Fruit fly (Drosophila melanogaster) whole organism, embryonic: ENCODE measurements around the gene srp.

Experiments
- Adf1 ChIP-seq: fragments of 200-800 bp; sonication (Bioruptor generic); IDR thresholded peaks from 2 replicates; pipeline ENCODE4 v1.3.6; 2022; ENCODE audit warnings: missing biosample characterization, missing genetic modification characterization
- CG11085 ChIP-seq: fragments of 200-800 bp; sonication (Bioruptor generic); IDR thresholded peaks from 2 replicates; pipeline ENCODE4 v1.3.6; 2022; ENCODE audit warnings: missing biosample characterization, missing genetic modification characterization
- CG14441 ChIP-seq: fragments of 200-800 bp; sonication (Bioruptor generic); IDR thresholded peaks from 2 replicates; pipeline ENCODE4 v1.3.6; 2022; ENCODE audit warnings: missing biosample characterization, missing genetic modification characterization
- CG1603 ChIP-seq: fragments of 200-800 bp; sonication (Bioruptor generic); optimal IDR thresholded peaks from 2 replicates; lab custom pipeline; 2019; ENCODE audit warnings: missing biosample characterization, mild to moderate bottlenecking, missing genetic modification characterization, moderate library complexity
- CG2120 ChIP-seq: fragments of 200-800 bp; sonication (Bioruptor generic); optimal IDR thresholded peaks from 3 replicates; lab custom pipeline; 2016; ENCODE audit warnings: missing biosample characterization, missing genetic modification characterization
- CG30020 ChIP-seq: fragments of 200-800 bp; optimal IDR thresholded peaks from 2 replicates; lab custom pipeline; 2019; ENCODE audit warnings: missing biosample characterization, mild to moderate bottlenecking, missing genetic modification characterization, moderate library complexity
- CG31224 ChIP-seq: fragments of 200-800 bp; sonication (Bioruptor generic); IDR thresholded peaks from 2 replicates; pipeline ENCODE4 v1.3.6; 2022; ENCODE audit warnings: missing biosample characterization, missing genetic modification characterization
- CG31441 ChIP-seq: fragments of 200-800 bp; sonication (Bioruptor generic); IDR thresholded peaks from 2 replicates; pipeline ENCODE4 v1.3.6; 2022; ENCODE audit warnings: missing biosample characterization, missing genetic modification characterization
- CG3407 ChIP-seq: fragments of 200-800 bp; sonication (Bioruptor generic); optimal IDR thresholded peaks from 2 replicates; lab custom pipeline; 2018; ENCODE audit warnings: missing biosample characterization, mild to moderate bottlenecking, missing genetic modification characterization
- CG43689 ChIP-seq: fragments of 200-800 bp; sonication (Bioruptor generic); IDR thresholded peaks from 2 replicates; pipeline ENCODE4 v1.3.6; 2022; ENCODE audit warnings: missing biosample characterization, missing genetic modification characterization
- CG4617 ChIP-seq: fragments of 200-800 bp; sonication (Bioruptor generic); optimal IDR thresholded peaks from 3 replicates; lab custom pipeline; 2016; ENCODE audit warnings: missing biosample characterization, missing genetic modification characterization, borderline replicate concordance
- CG7963 ChIP-seq: fragments of 200-800 bp; sonication (Bioruptor generic); IDR thresholded peaks from 3 replicates; pipeline ENCODE4 v1.3.6; 2022; ENCODE audit warnings: missing biosample characterization, missing genetic modification characterization; ENCODE audit not compliant: partially characterized antibody
- CG8290 ChIP-seq, 3 experiments: fragments of 200-800 bp; sonication (Bioruptor generic); optimal IDR thresholded peaks; 2 replicates each; lab custom pipeline; 2016 to 2019; ENCODE audit warnings: missing biosample characterization in 3 of 3, missing genetic modification characterization in 3 of 3, mild to moderate bottlenecking in 2 of 3, moderate library complexity in 1 of 3
- CG8359 ChIP-seq: fragments of 200-800 bp; sonication (Bioruptor generic); optimal IDR thresholded peaks from 2 replicates; lab custom pipeline; 2017; ENCODE audit warnings: missing biosample characterization, mild to moderate bottlenecking, missing genetic modification characterization, borderline replicate concordance
- CG9609 ChIP-seq: fragments of 200-800 bp; sonication (Bioruptor generic); optimal IDR thresholded peaks from 3 replicates; lab custom pipeline; 2016; ENCODE audit warnings: missing biosample characterization, missing genetic modification characterization
- D19B ChIP-seq: fragments of 200-800 bp; sonication (Bioruptor generic); optimal IDR thresholded peaks from 2 replicates; lab custom pipeline; 2017; ENCODE audit warnings: missing biosample characterization, mild to moderate bottlenecking, missing genetic modification characterization
- Dp ChIP-seq: fragments of 200-800 bp; sonication (Bioruptor generic); optimal IDR thresholded peaks from 2 replicates; lab custom pipeline; 2018; ENCODE audit warnings: missing biosample characterization, mild to moderate bottlenecking, missing genetic modification characterization, moderate library complexity
- Eip74EF ChIP-seq, 2 experiments: fragments of 200-800 bp in 1 of 2; fragments of >200 bp in 1 of 2; sonication (Bioruptor generic) in 1 of 2; optimal IDR thresholded peaks; 2 replicates each; lab custom pipeline; 2017 to 2019; ENCODE audit warnings: missing biosample characterization in 2 of 2, missing genetic modification characterization in 2 of 2, mild to moderate bottlenecking in 1 of 2, moderate library complexity in 1 of 2
- Elba2 ChIP-seq: fragments of 200-800 bp; sonication (Bioruptor generic); optimal IDR thresholded peaks from 3 replicates; lab custom pipeline; 2016; ENCODE audit warnings: missing biosample characterization, missing genetic modification characterization
- Fer3 ChIP-seq: fragments of 200-800 bp; sonication (Bioruptor generic); optimal IDR thresholded peaks from 2 replicates; lab custom pipeline; 2018; ENCODE audit warnings: missing biosample characterization, mild to moderate bottlenecking, missing genetic modification characterization, moderate library complexity
- HLH3B ChIP-seq: fragments of 200-800 bp; sonication (Bioruptor generic); IDR thresholded peaks from 2 replicates; pipeline ENCODE4 v1.3.6; 2022; ENCODE audit warnings: missing biosample characterization, missing genetic modification characterization
- HmgZ ChIP-seq: fragments of 200-800 bp; sonication (Bioruptor generic); optimal IDR thresholded peaks from 2 replicates; lab custom pipeline; 2018; ENCODE audit warnings: missing biosample characterization, mild to moderate bottlenecking, missing genetic modification characterization
- Hr78 ChIP-seq, 2 experiments: fragments of 200-800 bp in 1 of 2; fragments of >200 bp in 1 of 2; sonication (Bioruptor generic) in 1 of 2; optimal IDR thresholded peaks; 2 replicates each; lab custom pipeline; 2017 to 2019; ENCODE audit warnings: missing biosample characterization in 2 of 2, missing genetic modification characterization in 2 of 2, mild to moderate bottlenecking in 1 of 2, moderate library complexity in 1 of 2
- MBD-R2 ChIP-seq: fragments of 200-800 bp; sonication (Bioruptor generic); IDR thresholded peaks from 2 replicates; pipeline ENCODE4 v1.3.6; 2022; ENCODE audit warnings: missing biosample characterization, missing genetic modification characterization
- Nf-YB ChIP-seq: fragments of 200-800 bp; sonication (Bioruptor generic); optimal IDR thresholded peaks from 3 replicates; lab custom pipeline; 2019; ENCODE audit warnings: missing biosample characterization, mild to moderate bottlenecking, missing genetic modification characterization, moderate library complexity
- Nf-YC ChIP-seq: fragments of 200-800 bp; optimal IDR thresholded peaks from 3 replicates; lab custom pipeline; 2019; ENCODE audit warnings: missing biosample characterization, mild to moderate bottlenecking, missing genetic modification characterization, moderate library complexity
- PHDP ChIP-seq: fragments of 200-800 bp; sonication (Bioruptor generic); optimal IDR thresholded peaks from 3 replicates; lab custom pipeline; 2018; ENCODE audit warnings: missing biosample characterization, mild to moderate bottlenecking, missing genetic modification characterization, moderate library complexity
- Scr ChIP-seq: fragments of 200-800 bp; sonication (Bioruptor generic); IDR thresholded peaks from 2 replicates; pipeline ENCODE4 v1.3.6; 2022; ENCODE audit warnings: missing biosample characterization, missing genetic modification characterization; ENCODE audit not compliant: partially characterized antibody
- Sox100B ChIP-seq: fragments of 200-800 bp; sonication (Bioruptor generic); optimal IDR thresholded peaks from 3 replicates; lab custom pipeline; 2018; ENCODE audit warnings: missing biosample characterization, mild to moderate bottlenecking, missing genetic modification characterization
- Stat92E ChIP-seq, 3 experiments: fragments of >200 bp in 2 of 3; fragments of 200-800 bp in 1 of 3; sonication (Bioruptor generic) in 1 of 3; optimal IDR thresholded peaks; 2 replicates each; lab custom pipeline; 2017 to 2019; ENCODE audit warnings: missing biosample characterization in 3 of 3, missing genetic modification characterization in 3 of 3, mild to moderate bottlenecking in 1 of 3, moderate library complexity in 1 of 3
- al ChIP-seq: fragments of 200-800 bp; sonication (Bioruptor generic); IDR thresholded peaks from 2 replicates; pipeline ENCODE4 v1.3.6; 2022; ENCODE audit warnings: missing biosample characterization, missing genetic modification characterization
- bigmax ChIP-seq: fragments of 200-800 bp; sonication (Bioruptor generic); optimal IDR thresholded peaks from 2 replicates; lab custom pipeline; 2018; ENCODE audit warnings: missing biosample characterization, mild to moderate bottlenecking, missing genetic modification characterization
- cad ChIP-seq: fragments of >200 bp; optimal IDR thresholded peaks from 2 replicates; lab custom pipeline; 2017; ENCODE audit warnings: missing biosample characterization, missing genetic modification characterization
- cas ChIP-seq: fragments of 200-800 bp; sonication (Bioruptor generic); IDR thresholded peaks from 2 replicates; pipeline ENCODE4 v1.3.6; 2022; ENCODE audit warnings: missing biosample characterization, missing genetic modification characterization
- chn ChIP-seq: fragments of 200-800 bp; sonication (Bioruptor generic); optimal IDR thresholded peaks from 2 replicates; lab custom pipeline; 2016; ENCODE audit warnings: missing biosample characterization, missing genetic modification characterization
- gcm ChIP-seq: fragments of 200-800 bp; sonication (Bioruptor generic); optimal IDR thresholded peaks from 2 replicates; lab custom pipeline; 2019; ENCODE audit warnings: missing biosample characterization, mild to moderate bottlenecking, missing genetic modification characterization, moderate library complexity
- grn ChIP-seq: fragments of 200-800 bp; sonication (Bioruptor generic); optimal IDR thresholded peaks from 3 replicates; lab custom pipeline; 2017; ENCODE audit warnings: missing biosample characterization, missing genetic modification characterization
- lola ChIP-seq, 3 experiments: fragments of >200 bp in 2 of 3; fragments of 200-800 bp in 1 of 3; sonication (Bioruptor generic) in 1 of 3; optimal IDR thresholded peaks; 2 replicates each; lab custom pipeline; 2017 to 2019; ENCODE audit warnings: missing biosample characterization in 3 of 3, missing genetic modification characterization in 3 of 3, mild to moderate bottlenecking in 1 of 3, moderate library complexity in 1 of 3
- mld ChIP-seq: fragments of 200-800 bp; sonication (Bioruptor generic); IDR thresholded peaks from 3 replicates; pipeline ENCODE4 v1.3.6; 2022; ENCODE audit warnings: missing biosample characterization, missing genetic modification characterization; ENCODE audit not compliant: partially characterized antibody
- pita ChIP-seq: fragments of 200-800 bp; sonication (Bioruptor generic); optimal IDR thresholded peaks from 2 replicates; lab custom pipeline; 2017; ENCODE audit warnings: missing biosample characterization, mild to moderate bottlenecking, missing genetic modification characterization
- pzg ChIP-seq: fragments of 200-800 bp; sonication (Bioruptor generic); optimal IDR thresholded peaks from 3 replicates; lab custom pipeline; 2018; ENCODE audit warnings: missing biosample characterization, mild to moderate bottlenecking, missing genetic modification characterization, moderate library complexity
- repo ChIP-seq: fragments of 200-800 bp; sonication (Bioruptor generic); optimal IDR thresholded peaks from 2 replicates; lab custom pipeline; 2016; ENCODE audit warnings: missing biosample characterization, missing genetic modification characterization
- rib ChIP-seq: fragments of 200-800 bp; sonication (Bioruptor generic); IDR thresholded peaks from 2 replicates; pipeline ENCODE4 v1.3.6; 2022; ENCODE audit warnings: missing biosample characterization, missing genetic modification characterization
- sim ChIP-seq: fragments of 200-800 bp; sonication (Bioruptor generic); IDR thresholded peaks from 2 replicates; pipeline ENCODE4 v1.3.6; 2022; ENCODE audit warnings: missing biosample characterization, missing genetic modification characterization
- tin ChIP-seq: fragments of 200-800 bp; sonication (Bioruptor generic); optimal IDR thresholded peaks from 3 replicates; lab custom pipeline; 2016; ENCODE audit warnings: missing biosample characterization, missing genetic modification characterization
- usp ChIP-seq: fragments of >200 bp; optimal IDR thresholded peaks from 2 replicates; lab custom pipeline; 2017; ENCODE audit warnings: missing biosample characterization, missing genetic modification characterization
- wdn ChIP-seq: fragments of 200-800 bp; sonication (Bioruptor generic); IDR thresholded peaks from 2 replicates; pipeline ENCODE4 v1.3.6; 2022; ENCODE audit warnings: missing biosample characterization, missing genetic modification characterization
- wek ChIP-seq: fragments of 200-800 bp; sonication (Bioruptor generic); optimal IDR thresholded peaks from 3 replicates; lab custom pipeline; 2018; ENCODE audit warnings: missing biosample characterization, mild to moderate bottlenecking, missing genetic modification characterization, moderate library complexity
- zfh2 ChIP-seq: fragments of 200-800 bp; sonication (Bioruptor generic); optimal IDR thresholded peaks from 2 replicates; lab custom pipeline; 2016; ENCODE audit warnings: missing biosample characterization, missing genetic modification characterization

Gene srp

dm6 chr3R:15963690-15964281, 22.2 kb upstream of the srp start, which contains the start of the genes CG4287 and CG5516 (continued):
- TF ChIP-seq Hr78 (GFP tag; optimal IDR thresholded peaks at IDR 0.05; lab: Kevin White, UChicago), result no peak
- no peak for TF ChIP-seq HLH3B (GFP tag; lab: Robert Waterston, UW)
- peak; percentile 48 for TF ChIP-seq pzg (GFP tag; lab: Kevin White, UChicago)
- TF ChIP-seq wdn (GFP tag; lab: Robert Waterston, UW), result no peak
- peak; percentile 87 for TF ChIP-seq MBD-R2 (GFP tag; lab: Robert Waterston, UW)
- TF ChIP-seq bigmax (GFP tag; lab: Kevin White, UChicago), result peak; percentile 73
- TF ChIP-seq Elba2, result no peak
- TF ChIP-seq zfh2 (GFP tag; lab: Kevin White, UChicago), result peak; percentile 39
- TF ChIP-seq Fer3 (tag; lab: Kevin White, UChicago), result no peak
- TF ChIP-seq CG9609 (GFP tag; lab: Kevin White, UChicago), result peak; percentile 8
- no peak for TF ChIP-seq tin (GFP tag; lab: Kevin White, UChicago)
- no peak for TF ChIP-seq CG8290 (GFP tag; optimal IDR thresholded peaks at IDR 0.05; lab: Kevin White, UChicago)
- TF ChIP-seq CG8290 (tag; optimal IDR thresholded peaks at IDR 0.05; lab: Kevin White, UChicago), result no peak
- peak; percentile 98 for TF ChIP-seq wek (GFP tag; lab: Kevin White, UChicago)
- peak; percentile 63 for TF ChIP-seq CG2120 (GFP tag; lab: Kevin White, UChicago)
- no peak for TF ChIP-seq Nf-YB (GFP tag; lab: Kevin White, UChicago)
- TF ChIP-seq Eip74EF (GFP tag; optimal IDR thresholded peaks at IDR 0.05; lab: Kevin White, UChicago), result no peak
- no peak for TF ChIP-seq usp
- TF ChIP-seq Sox100B (GFP tag; lab: Kevin White, UChicago), result no peak
- no peak for TF ChIP-seq CG3407 (GFP tag; lab: Kevin White, UChicago)
- TF ChIP-seq D19B (GFP tag; lab: Kevin White, UChicago), result no peak
- peak; percentile 74 for TF ChIP-seq CG4617 (GFP tag; lab: Kevin White, UChicago)
- no peak for TF ChIP-seq CG8359 (GFP tag; lab: Kevin White, UChicago)
- no peak for TF ChIP-seq PHDP (tag; lab: Kevin White, UChicago)
- no peak for TF ChIP-seq CG31224 (GFP tag; lab: Robert Waterston, UW)
- no peak for TF ChIP-seq repo (GFP tag; lab: Kevin White, UChicago)
- no peak for TF ChIP-seq grn (GFP tag; lab: Kevin White, UChicago)
- TF ChIP-seq Nf-YC (tag; lab: Kevin White, UChicago), result no peak
- peak; percentile 25 for TF ChIP-seq HmgZ
- no peak for TF ChIP-seq CG43689 (GFP tag; lab: Robert Waterston, UW)
- no peak for TF ChIP-seq cas (GFP tag; lab: Robert Waterston, UW)
- TF ChIP-seq al (GFP tag; lab: Robert Waterston, UW), result no peak; the same call in 1 of the 2 replicates
- TF ChIP-seq lola (GFP tag; optimal IDR thresholded peaks at IDR 0.05; lab: Kevin White, UChicago), result no peak
- TF ChIP-seq mld (GFP tag; lab: Robert Waterston, UW), result no peak
- TF ChIP-seq CG14441, result no peak
- no peak for TF ChIP-seq cad (GFP tag; lab: Kevin White, UChicago)
- no peak for TF ChIP-seq CG11085 (GFP tag; lab: Robert Waterston, UW)
- peak; percentile 23 for TF ChIP-seq CG30020 (tag; lab: Kevin White, UChicago)
- no peak for TF ChIP-seq rib (GFP tag; lab: Robert Waterston, UW)
- peak; percentile 24 for TF ChIP-seq Dp (GFP tag; lab: Kevin White, UChicago)
- TF ChIP-seq CG31441 (GFP tag; lab: Robert Waterston, UW), result no peak
- peak; percentile 25 for TF ChIP-seq chn (GFP tag; lab: Kevin White, UChicago)
- TF ChIP-seq gcm, result no peak
- TF ChIP-seq pita (GFP tag; lab: Kevin White, UChicago), result no peak
- peak; percentile 54 for TF ChIP-seq Scr (GFP tag; lab: Robert Waterston, UW)
- peak; percentile 54 for TF ChIP-seq CG1603
- no peak for TF ChIP-seq Stat92E (GFP tag; optimal IDR thresholded peaks at IDR 0.05; lab: Kevin White, UChicago)
- no peak for TF ChIP-seq sim (GFP tag; lab: Robert Waterston, UW)
- no peak for TF ChIP-seq CG7963
- no peak for TF ChIP-seq Adf1 (GFP tag; lab: Robert Waterston, UW)
